Fruit fly (Drosophila melanogaster) whole organism, embryonic: Measurements from ENCODE around the gene eIF4E5.

Source experiments
- CG1024 ChIP-seq: fragments of 200-800 bp; sonication (Bioruptor generic); IDR thresholded peaks from 2 replicates; pipeline ENCODE4 v1.3.6; 2022; ENCODE audit warnings: missing biosample characterization, missing genetic modification characterization
- CG10321 ChIP-seq: fragments of 200-800 bp; sonication (Bioruptor generic); IDR thresholded peaks from 2 replicates; pipeline ENCODE4 v1.3.6; 2022; ENCODE audit warnings: missing biosample characterization, missing genetic modification characterization
- CG11085 ChIP-seq: fragments of 200-800 bp; sonication (Bioruptor generic); IDR thresholded peaks from 2 replicates; pipeline ENCODE4 v1.3.6; 2022; ENCODE audit warnings: missing biosample characterization, missing genetic modification characterization
- CG11504 ChIP-seq: fragments of 200-800 bp; sonication (Bioruptor generic); optimal IDR thresholded peaks from 3 replicates; lab custom pipeline; 2019; ENCODE audit warnings: missing biosample characterization, mild to moderate bottlenecking, missing genetic modification characterization, moderate library complexity
- CG11723 ChIP-seq: fragments of 200-800 bp; sonication (Bioruptor generic); optimal IDR thresholded peaks from 2 replicates; lab custom pipeline; 2017; ENCODE audit warnings: missing biosample characterization, mild to moderate bottlenecking, missing genetic modification characterization
- CG12236 ChIP-seq: fragments of 200-800 bp; sonication (Bioruptor generic); optimal IDR thresholded peaks from 2 replicates; lab custom pipeline; 2016; ENCODE audit warnings: missing biosample characterization, missing genetic modification characterization
- CG12744 ChIP-seq: fragments of 200-800 bp; sonication (Bioruptor generic); optimal IDR thresholded peaks from 2 replicates; lab custom pipeline; 2016; ENCODE audit warnings: missing biosample characterization, missing genetic modification characterization
- CG13123 ChIP-seq: fragments of 200-800 bp; sonication (Bioruptor generic); optimal IDR thresholded peaks from 2 replicates; lab custom pipeline; 2016; ENCODE audit warnings: missing biosample characterization, missing genetic modification characterization
- CG13424 ChIP-seq: fragments of 200-800 bp; sonication (Bioruptor generic); optimal IDR thresholded peaks from 2 replicates; lab custom pipeline; 2019; ENCODE audit warnings: missing biosample characterization, mild to moderate bottlenecking, missing genetic modification characterization, moderate library complexity
- CG14441 ChIP-seq: fragments of 200-800 bp; sonication (Bioruptor generic); IDR thresholded peaks from 2 replicates; pipeline ENCODE4 v1.3.6; 2022; ENCODE audit warnings: missing biosample characterization, missing genetic modification characterization
- CG15073 ChIP-seq: fragments of 200-800 bp; sonication (Bioruptor generic); optimal IDR thresholded peaks from 2 replicates; lab custom pipeline; 2016; ENCODE audit warnings: missing biosample characterization, missing genetic modification characterization
- CG1602 ChIP-seq: fragments of 200-800 bp; sonication (Bioruptor generic); optimal IDR thresholded peaks from 3 replicates; lab custom pipeline; 2016; ENCODE audit warnings: missing biosample characterization, missing genetic modification characterization
- CG16779 ChIP-seq: fragments of 200-800 bp; sonication (Bioruptor generic); IDR thresholded peaks from 2 replicates; pipeline ENCODE4 v1.3.6; 2022; ENCODE audit warnings: missing biosample characterization, missing genetic modification characterization
- CG2120 ChIP-seq: fragments of 200-800 bp; sonication (Bioruptor generic); optimal IDR thresholded peaks from 3 replicates; lab custom pipeline; 2016; ENCODE audit warnings: missing biosample characterization, missing genetic modification characterization
- CG2202 ChIP-seq: fragments of 200-800 bp; sonication (Bioruptor generic); optimal IDR thresholded peaks from 2 replicates; lab custom pipeline; 2018; ENCODE audit warnings: missing biosample characterization, mild to moderate bottlenecking, missing genetic modification characterization
- CG34376 ChIP-seq: fragments of 200-800 bp; sonication (Bioruptor generic); optimal IDR thresholded peaks from 2 replicates; lab custom pipeline; 2018; ENCODE audit warnings: missing biosample characterization, mild to moderate bottlenecking, missing genetic modification characterization
- CG4282 ChIP-seq: fragments of 200-800 bp; sonication (Bioruptor generic); optimal IDR thresholded peaks from 2 replicates; lab custom pipeline; 2016; ENCODE audit warnings: missing biosample characterization, missing genetic modification characterization
- CG4730 ChIP-seq: fragments of 200-800 bp; sonication (Bioruptor generic); IDR thresholded peaks from 2 replicates; pipeline ENCODE4 v1.3.6; 2022; ENCODE audit warnings: missing biosample characterization, missing genetic modification characterization
- CG8089 ChIP-seq: fragments of 200-800 bp; sonication (Bioruptor generic); optimal IDR thresholded peaks from 3 replicates; lab custom pipeline; 2016; ENCODE audit warnings: missing biosample characterization, missing genetic modification characterization
- CG8388 ChIP-seq: fragments of 200-800 bp; sonication (Bioruptor generic); optimal IDR thresholded peaks from 2 replicates; lab custom pipeline; 2019; ENCODE audit warnings: missing biosample characterization, mild to moderate bottlenecking, missing genetic modification characterization, moderate library complexity
- CG8924 ChIP-seq: fragments of 200-800 bp; optimal IDR thresholded peaks from 3 replicates; lab custom pipeline; 2019; ENCODE audit warnings: missing biosample characterization, mild to moderate bottlenecking, missing genetic modification characterization, moderate library complexity
- CG9797 ChIP-seq: fragments of 200-800 bp; sonication (Bioruptor generic); optimal IDR thresholded peaks from 3 replicates; lab custom pipeline; 2018; ENCODE audit warnings: missing biosample characterization, mild to moderate bottlenecking, missing genetic modification characterization
- CG9932 ChIP-seq: fragments of 200-800 bp; sonication (Bioruptor generic); IDR thresholded peaks from 2 replicates; pipeline ENCODE4 v1.3.6; 2022; ENCODE audit warnings: missing biosample characterization, missing genetic modification characterization
- CHES-1-like ChIP-seq: fragments of 200-800 bp; sonication (Bioruptor generic); optimal IDR thresholded peaks from 2 replicates; lab custom pipeline; 2016; ENCODE audit warnings: missing biosample characterization, missing genetic modification characterization
- Chrac-16 ChIP-seq: fragments of 200-800 bp; sonication (Bioruptor generic); optimal IDR thresholded peaks from 3 replicates; lab custom pipeline; 2016; ENCODE audit warnings: missing biosample characterization, missing genetic modification characterization
- CkIIα-i1 ChIP-seq: fragments of 200-800 bp; sonication (Bioruptor generic); IDR thresholded peaks from 2 replicates; pipeline ENCODE4 v1.3.6; 2022; ENCODE audit warnings: missing biosample characterization, missing genetic modification characterization
- Dek ChIP-seq: fragments of 200-800 bp; sonication (Bioruptor generic); optimal IDR thresholded peaks from 3 replicates; lab custom pipeline; 2019; ENCODE audit warnings: missing biosample characterization, mild to moderate bottlenecking, missing genetic modification characterization, moderate library complexity
- H2.0 ChIP-seq: fragments of 200-800 bp; sonication (Bioruptor generic); IDR thresholded peaks from 2 replicates; pipeline ENCODE4 v1.3.6; 2022; ENCODE audit warnings: missing biosample characterization, missing genetic modification characterization
- Hey ChIP-seq: fragments of 200-800 bp; sonication (Bioruptor generic); optimal IDR thresholded peaks from 3 replicates; lab custom pipeline; 2018; ENCODE audit warnings: missing biosample characterization, mild to moderate bottlenecking, missing genetic modification characterization
- Hmr ChIP-seq: fragments of 200-800 bp; sonication (Bioruptor generic); optimal IDR thresholded peaks from 3 replicates; lab custom pipeline; 2017; ENCODE audit warnings: mild to moderate bottlenecking, missing biosample characterization, missing genetic modification reagents, missing genetic modification characterization
- Hmx ChIP-seq: fragments of 200-800 bp; sonication (Bioruptor generic); optimal IDR thresholded peaks from 2 replicates; lab custom pipeline; 2016; ENCODE audit warnings: missing biosample characterization, missing genetic modification characterization
- Hr39 ChIP-seq: fragments of >200 bp; optimal IDR thresholded peaks from 2 replicates; lab custom pipeline; 2017
- Hr51 ChIP-seq, 2 experiments: fragments of 200-800 bp; sonication (Bioruptor generic); optimal IDR thresholded peaks; 2 replicates in 1 of 2; 3 replicates in 1 of 2; lab custom pipeline; 2016 to 2018; ENCODE audit warnings: missing biosample characterization in 2 of 2, missing genetic modification characterization in 2 of 2, mild to moderate bottlenecking in 1 of 2, moderate library complexity in 1 of 2
- Ptx1 ChIP-seq: fragments of 200-800 bp; sonication (Bioruptor generic); IDR thresholded peaks from 2 replicates; pipeline ENCODE4 v1.3.6; 2022; ENCODE audit warnings: missing biosample characterization, missing genetic modification characterization
- Sin3A ChIP-seq: fragments of >200 bp; optimal IDR thresholded peaks from 2 replicates; lab custom pipeline; 2018
- Sox100B ChIP-seq: fragments of 200-800 bp; sonication (Bioruptor generic); optimal IDR thresholded peaks from 3 replicates; lab custom pipeline; 2018; ENCODE audit warnings: missing biosample characterization, mild to moderate bottlenecking, missing genetic modification characterization
- TFAM ChIP-seq: fragments of 200-800 bp; sonication (Bioruptor generic); optimal IDR thresholded peaks from 2 replicates; lab custom pipeline; 2017; ENCODE audit warnings: missing biosample characterization, missing genetic modification characterization, inconsistent platforms
- al ChIP-seq: fragments of 200-800 bp; sonication (Bioruptor generic); IDR thresholded peaks from 2 replicates; pipeline ENCODE4 v1.3.6; 2022; ENCODE audit warnings: missing biosample characterization, missing genetic modification characterization
- cas ChIP-seq: fragments of 200-800 bp; sonication (Bioruptor generic); IDR thresholded peaks from 2 replicates; pipeline ENCODE4 v1.3.6; 2022; ENCODE audit warnings: missing biosample characterization, missing genetic modification characterization
- chinmo ChIP-seq: fragments of 200-800 bp; sonication (Bioruptor generic); IDR thresholded peaks from 4 replicates; pipeline ENCODE4 v1.3.6; 2022; ENCODE audit warnings: missing biosample characterization, missing genetic modification characterization; ENCODE audit not compliant: partially characterized antibody
- ci ChIP-seq: fragments of 200-800 bp; sonication (Bioruptor generic); IDR thresholded peaks from 3 replicates; pipeline ENCODE4 v1.3.6; 2022; ENCODE audit warnings: missing biosample characterization, missing genetic modification characterization
- kah ChIP-seq: fragments of 200-800 bp; sonication (Bioruptor generic); optimal IDR thresholded peaks from 2 replicates; lab custom pipeline; 2018; ENCODE audit warnings: missing biosample characterization, mild to moderate bottlenecking, missing genetic modification characterization
- ken ChIP-seq: fragments of 200-800 bp; sonication (Bioruptor generic); IDR thresholded peaks from 3 replicates; pipeline ENCODE4 v1.3.6; 2022; ENCODE audit warnings: missing biosample characterization, missing genetic modification characterization
- nerfin-2 ChIP-seq: fragments of 200-800 bp; sonication (Bioruptor generic); IDR thresholded peaks from 2 replicates; pipeline ENCODE4 v1.3.6; 2022; ENCODE audit warnings: missing biosample characterization, missing genetic modification characterization; ENCODE audit not compliant: partially characterized antibody
- org-1 ChIP-seq: fragments of 200-800 bp; sonication (Bioruptor generic); optimal IDR thresholded peaks from 2 replicates; lab custom pipeline; 2017; ENCODE audit warnings: missing biosample characterization, missing genetic modification characterization
- psq ChIP-seq: fragments of 200-800 bp; sonication (Bioruptor generic); optimal IDR thresholded peaks from 2 replicates; lab custom pipeline; 2017; ENCODE audit warnings: missing biosample characterization, missing genetic modification characterization
- ro ChIP-seq: fragments of 200-800 bp; sonication (Bioruptor generic); IDR thresholded peaks from 2 replicates; pipeline ENCODE4 v1.3.6; 2022; ENCODE audit warnings: missing biosample characterization, missing genetic modification characterization
- schlank ChIP-seq: fragments of 200-800 bp; sonication (Bioruptor generic); optimal IDR thresholded peaks from 2 replicates; lab custom pipeline; 2018; ENCODE audit warnings: missing biosample characterization, mild to moderate bottlenecking, missing genetic modification characterization
- sens ChIP-seq: fragments of 200-800 bp; sonication (Bioruptor generic); peaks from one replicate; lab custom pipeline; 2016; ENCODE audit warnings: missing biosample characterization, missing genetic modification characterization
- sob ChIP-seq: fragments of 200-800 bp; sonication (Bioruptor generic); IDR thresholded peaks from 2 replicates; pipeline ENCODE4 v1.3.6; 2022; ENCODE audit warnings: missing biosample characterization, missing genetic modification characterization
- toy ChIP-seq: fragments of 200-800 bp; sonication (Bioruptor generic); IDR thresholded peaks from 2 replicates; pipeline ENCODE4 v1.3.6; 2022; ENCODE audit warnings: missing biosample characterization, missing genetic modification characterization

The eIF4E5 gene

DNA sequence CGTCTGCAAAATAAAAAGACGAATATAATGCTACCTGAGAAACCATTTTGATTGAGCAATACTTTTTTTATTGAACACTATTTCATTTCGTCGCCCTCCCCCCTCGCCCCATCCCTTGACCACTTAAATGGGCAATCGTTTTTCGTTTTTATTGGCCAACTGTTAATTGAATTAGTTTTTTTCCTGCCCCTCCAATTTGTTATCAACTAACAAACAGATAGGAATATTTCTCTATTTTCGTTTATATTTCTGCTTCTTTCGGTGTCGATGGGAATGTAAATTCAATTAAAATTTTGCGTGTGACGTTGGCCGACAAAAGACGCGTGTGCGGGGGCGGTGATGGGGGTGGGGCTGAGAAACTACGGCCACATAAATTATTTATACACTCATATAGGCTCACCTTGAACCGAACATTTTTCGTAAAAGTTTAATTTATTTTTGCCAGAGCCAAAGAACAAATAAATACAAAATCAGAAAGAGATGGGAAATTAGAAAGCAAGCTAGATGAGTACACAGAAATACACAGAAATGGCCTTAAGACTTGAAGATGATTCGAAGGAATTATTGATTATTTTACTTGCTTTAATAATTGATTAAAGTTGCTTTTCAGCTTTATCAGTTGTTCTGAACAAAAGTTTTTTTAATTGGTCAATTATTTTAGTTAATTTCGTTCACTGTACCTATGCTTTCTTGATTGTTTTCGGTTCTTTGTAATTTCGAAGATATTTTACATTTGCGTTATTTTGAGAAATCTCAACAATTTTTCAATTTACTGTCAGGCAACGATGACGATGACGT lies 33.8 kb upstream of the eIF4E5 start (continued):
- peak; percentile 81 for TF ChIP-seq sob (GFP tag; lab: Robert Waterston, UW)
- TF ChIP-seq CG11085 (GFP tag; lab: Robert Waterston, UW): peak; percentile 33; the same call in 1 of the 2 replicates
- TF ChIP-seq CG15073: no peak
- TF ChIP-seq org-1 (GFP tag; lab: Kevin White, UChicago): no peak
- TF ChIP-seq psq: peak; percentile 7
- 0 out of 2 replicates have a peak, but pooled peaks have one; percentile 5 for TF ChIP-seq CG14441 (GFP tag; lab: Robert Waterston, UW)
- no peak for TF ChIP-seq CG11723 (GFP tag; lab: Kevin White, UChicago)
- TF ChIP-seq kah (GFP tag; lab: Kevin White, UChicago): no peak
- no peak for TF ChIP-seq CkIIα-i1 (GFP tag; lab: Robert Waterston, UW)
- TF ChIP-seq Sin3A (lab: Kevin White, UChicago): no peak
- peak; percentile 56 for TF ChIP-seq CG4730 (GFP tag; lab: Robert Waterston, UW)
- no peak for TF ChIP-seq TFAM
- TF ChIP-seq chinmo (GFP tag; lab: Robert Waterston, UW): 0 out of 4 replicates have a peak, but pooled peaks have one; percentile 50
- peak; percentile 78 for TF ChIP-seq CG9932
- peak; percentile 39 for TF ChIP-seq Dek (tag; lab: Kevin White, UChicago)
- no peak for TF ChIP-seq CG13123
- no peak for TF ChIP-seq schlank (tag; lab: Kevin White, UChicago)
- peak; percentile 83 for TF ChIP-seq CG2120 (GFP tag; lab: Kevin White, UChicago)
- peak; percentile 39; the same call in 1 of the 2 replicates for TF ChIP-seq CG16779 (GFP tag; lab: Robert Waterston, UW)
- peak; percentile 30 for TF ChIP-seq Chrac-16 (GFP tag; lab: Kevin White, UChicago)
- TF ChIP-seq CG8089: no peak
- TF ChIP-seq CG2202 (tag; lab: Kevin White, UChicago): no peak
- peak; percentile 36 for TF ChIP-seq CG8924 (tag; lab: Kevin White, UChicago)
- peak; percentile 35; the same call in 1 of the 2 replicates for TF ChIP-seq CG10321
- TF ChIP-seq Hmr (GFP tag; lab: Kevin White, UChicago): peak; percentile 56
- TF ChIP-seq CHES-1-like: peak; percentile 26
- TF ChIP-seq Hr51 (GFP tag; optimal IDR thresholded peaks at IDR 0.05; lab: Kevin White, UChicago): peak in 1 of 2 experiments; percentile 57
- TF ChIP-seq ken: no peak
- TF ChIP-seq CG4282 (GFP tag; lab: Kevin White, UChicago): peak; percentile 31
- no peak for TF ChIP-seq toy (GFP tag; lab: Robert Waterston, UW)
- peak; percentile 57 for TF ChIP-seq CG13424 (tag; lab: Kevin White, UChicago)
- TF ChIP-seq al: peak; percentile 85
- TF ChIP-seq ci (GFP tag; lab: Robert Waterston, UW): no peak
- TF ChIP-seq CG11504: peak; percentile 62
- no peak for TF ChIP-seq Sox100B
- 0 out of 2 replicates have a peak, but pooled peaks have one; percentile 13 for TF ChIP-seq ro
- no peak for TF ChIP-seq CG12236 (GFP tag; lab: Kevin White, UChicago)
- TF ChIP-seq Hey (tag; lab: Kevin White, UChicago): peak; percentile 45
- peak; percentile 31 for TF ChIP-seq CG1602 (GFP tag; lab: Kevin White, UChicago)
- no peak for TF ChIP-seq CG9797 (GFP tag; lab: Kevin White, UChicago)
- TF ChIP-seq cas: no peak
- no peak for TF ChIP-seq Hmx
- peak; percentile 46 for TF ChIP-seq CG8388 (GFP tag; lab: Kevin White, UChicago)
- TF ChIP-seq nerfin-2 (GFP tag; lab: Robert Waterston, UW): no peak
- TF ChIP-seq H2.0 (GFP tag; lab: Robert Waterston, UW): peak; percentile 68
- TF ChIP-seq CG12744: peak; percentile 24
- TF ChIP-seq CG34376 (GFP tag; lab: Kevin White, UChicago): peak; percentile 21
- no peak for TF ChIP-seq Hr39 (lab: Kevin White, UChicago)
- TF ChIP-seq Ptx1: peak; percentile 56
- peak; percentile 94 for TF ChIP-seq sens (GFP tag; lab: Kevin White, UChicago)
- no peak for TF ChIP-seq CG1024 (GFP tag; lab: Robert Waterston, UW)
